Fruit fly (Drosophila melanogaster): ENCODE data around the gene CG11836.

DNA sequence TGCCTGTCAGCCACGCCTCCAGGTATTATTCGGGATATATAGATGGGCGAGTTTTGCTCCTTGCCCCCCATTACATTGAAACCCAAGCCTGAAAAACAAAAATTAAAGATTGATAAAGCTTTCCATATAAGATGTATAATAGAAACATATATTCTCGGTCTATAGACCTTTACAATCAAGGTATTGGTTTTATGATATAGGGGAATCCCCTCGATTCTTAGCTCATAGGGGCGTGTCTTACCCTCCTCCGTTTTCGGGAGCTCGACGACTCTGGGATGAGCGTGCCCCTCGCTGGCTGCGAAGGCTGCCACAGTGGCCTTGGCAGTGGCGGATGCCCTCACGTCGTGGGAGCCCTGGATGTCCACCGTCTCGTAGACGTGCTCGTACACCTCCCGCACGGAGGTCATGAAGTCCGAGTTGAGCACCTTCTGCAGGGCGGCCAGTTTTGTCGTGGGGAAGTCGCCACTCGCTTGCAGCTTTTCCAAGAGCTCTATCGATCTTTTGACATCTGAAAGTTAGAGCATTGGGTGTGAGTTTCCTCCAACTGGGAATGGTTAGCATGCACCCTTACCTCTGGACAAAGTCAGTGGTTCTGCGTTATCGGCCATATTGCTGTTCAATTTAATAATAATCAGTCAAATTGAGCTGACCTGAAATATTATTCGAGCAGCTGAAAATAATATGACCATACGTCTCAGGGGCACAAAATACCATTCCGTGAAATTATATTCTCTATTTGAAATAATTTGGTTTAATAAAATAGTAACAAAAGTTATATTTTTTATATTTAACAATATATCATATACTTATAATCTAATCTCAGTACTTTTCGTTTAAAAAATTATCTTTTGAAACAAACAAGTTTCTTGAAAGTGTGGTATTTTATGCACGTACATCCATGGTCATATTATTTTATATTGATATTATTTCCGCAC is 5.8 kb upstream of the CG11836 start, which contains the start of the genes veli and PQBP1:
- TF ChIP-seq ttk (optimal IDR thresholded peaks at IDR 0.05), result no peak
- TF ChIP-seq h (optimal IDR thresholded peaks at IDR 0.05), result no peak
- TF ChIP-seq psq (optimal IDR thresholded peaks at IDR 0.05), result no peak
- no peak for TF ChIP-seq insv (optimal IDR thresholded peaks at IDR 0.05)
- no peak for TF ChIP-seq Sin3A (optimal IDR thresholded peaks at IDR 0.05)
